Worm (Caenorhabditis elegans): Measurements from ENCODE around the gene D1086.9.

The D1086.9 gene

DNA sequence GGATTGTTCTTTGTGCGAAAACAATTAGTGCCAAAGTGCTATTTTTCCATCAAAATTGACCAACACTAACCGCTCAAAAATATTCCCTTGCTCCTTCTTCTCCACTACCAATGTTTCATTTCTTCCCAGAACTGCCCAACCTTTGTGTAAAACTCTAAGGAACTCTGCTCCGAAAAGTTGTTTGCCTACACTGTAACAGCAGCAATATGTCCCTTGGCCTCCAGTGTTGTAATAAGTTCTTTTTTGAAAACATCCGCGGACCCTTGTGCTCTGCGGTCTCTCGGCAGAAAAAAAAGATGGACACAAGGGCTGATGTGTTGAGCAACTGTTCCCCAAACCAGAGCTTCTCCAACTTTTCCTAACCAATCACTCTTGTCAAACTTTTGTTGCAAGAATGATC, 3.2 kb upstream of the D1086.9 start, which contains the start of gene D1086.12:
TSS of gene D1086.12 (plus strand) at position 301 of the 400 bp plus-strand sequence.
- TF ChIP-seq snpc-4 (tag; optimal IDR thresholded peaks at IDR 0.05) (no peak), nfya-1 (tag; optimal IDR thresholded peaks at IDR 0.05; ENCODE audit: insufficient read depth) (peak; percentile 24)

DNA sequence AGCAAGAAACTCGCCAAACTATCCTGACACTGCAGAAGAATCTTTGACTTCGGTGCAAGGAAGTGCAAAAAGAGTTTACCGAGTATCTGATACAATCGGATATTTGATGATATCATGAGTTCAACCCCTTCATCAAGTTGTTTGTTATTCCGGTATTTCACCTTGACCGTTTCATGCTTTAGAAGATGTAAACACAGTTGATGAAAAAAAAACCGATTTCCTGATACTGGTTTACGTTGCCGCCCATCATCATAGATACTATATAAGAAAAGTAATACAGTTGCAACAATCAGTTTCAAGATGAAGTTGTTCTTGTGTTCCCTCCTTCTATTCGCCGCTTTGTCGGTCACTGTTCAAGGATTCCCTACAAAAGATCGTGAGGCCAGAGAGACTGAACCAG, 3.4 kb downstream of the D1086.9 start, which contains the start of gene H39E23.3:
TSS of gene H39E23.3 (plus strand) at position 301 of the 400 bp plus-strand sequence.
- TF ChIP-seq fos-1 (tag; optimal IDR thresholded peaks at IDR 0.05) (no peak), lin-39 (tag; optimal IDR thresholded peaks at IDR 0.05) (no peak), tbx-2 (tag; optimal IDR thresholded peaks at IDR 0.05) (no peak), nhr-23 (tag; optimal IDR thresholded peaks at IDR 0.05) (no peak), nfya-1 (tag; optimal IDR thresholded peaks at IDR 0.05; ENCODE audit: insufficient read depth) (no peak), snpc-4 (tag; optimal IDR thresholded peaks at IDR 0.05) (no peak), unc-39 (tag; optimal IDR thresholded peaks at IDR 0.05) (no peak), pha-4 (tag; optimal IDR thresholded peaks at IDR 0.05) (no peak), nhr-28 (tag; optimal IDR thresholded peaks at IDR 0.05) (no peak), egl-27 (tag; optimal IDR thresholded peaks at IDR 0.05) (no peak), elt-2 (tag; optimal IDR thresholded peaks at IDR 0.05) (no peak), jun-1 (tag; optimal IDR thresholded peaks at IDR 0.05) (no peak), nhr-25 (tag; optimal IDR thresholded peaks at IDR 0.05) (no peak), lsy-12 (tag; optimal IDR thresholded peaks at IDR 0.05) (no peak), R02D3.7 (tag; optimal IDR thresholded peaks at IDR 0.05) (no peak), nhr-76 (tag; optimal IDR thresholded peaks at IDR 0.05) (no peak), ztf-4 (tag; optimal IDR thresholded peaks at IDR 0.05) (no peak), ZK546.5 (tag; optimal IDR thresholded peaks at IDR 0.05) (no peak), nhr-77 (tag; optimal IDR thresholded peaks at IDR 0.05) (no peak), nhr-43 (tag; optimal IDR thresholded peaks at IDR 0.05; ENCODE audit: poor library complexity, severe bottlenecking) (no peak)

DNA sequence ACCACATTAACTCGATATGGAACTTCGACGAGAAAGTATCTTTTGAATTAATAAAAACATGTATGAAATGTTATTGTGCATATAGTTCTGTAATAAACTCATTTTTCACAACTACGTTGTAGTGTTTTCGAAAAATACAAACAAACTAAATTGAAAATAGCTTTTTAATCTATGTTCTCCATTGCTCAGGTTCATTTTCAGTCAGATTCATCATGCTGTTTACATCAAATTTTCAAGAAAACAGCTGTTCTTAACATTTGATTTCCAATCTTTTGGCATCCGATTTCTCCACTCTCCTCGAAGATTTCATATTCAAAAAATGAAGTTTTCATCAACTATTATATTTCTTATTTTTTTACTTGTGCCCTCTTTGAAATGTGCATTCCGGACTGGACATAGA, 6.0 kb downstream of the D1086.9 start, which contains the start of gene H39E23.2:
TSS of gene H39E23.2 (plus strand) at position 301 of the 400 bp plus-strand sequence.
- no peak for TF ChIP-seq ama-1 (optimal IDR thresholded peaks at IDR 0.05)
- no peak for TF ChIP-seq ZK546.5 (tag; optimal IDR thresholded peaks at IDR 0.05)
- no peak for TF ChIP-seq ztf-4 (tag; optimal IDR thresholded peaks at IDR 0.05)
- no peak for TF ChIP-seq elt-3 (tag; optimal IDR thresholded peaks at IDR 0.05)
- no peak for TF ChIP-seq nhr-67 (tag; optimal IDR thresholded peaks at IDR 0.05)
- TF ChIP-seq zag-1 (tag; optimal IDR thresholded peaks at IDR 0.05): no peak
- no peak for TF ChIP-seq lin-15B (tag; optimal IDR thresholded peaks at IDR 0.05)
- TF ChIP-seq eor-1 (tag; optimal IDR thresholded peaks at IDR 0.05): no peak
- TF ChIP-seq nhr-25 (tag; optimal IDR thresholded peaks at IDR 0.05): no peak
- no peak for TF ChIP-seq mdl-1 (tag; optimal IDR thresholded peaks at IDR 0.05)
- no peak for TF ChIP-seq nhr-12 (tag; optimal IDR thresholded peaks at IDR 0.05)
- no peak for TF ChIP-seq jun-1 (tag; optimal IDR thresholded peaks at IDR 0.05)
- TF ChIP-seq nhr-237 (tag; optimal IDR thresholded peaks at IDR 0.05): no peak

DNA sequence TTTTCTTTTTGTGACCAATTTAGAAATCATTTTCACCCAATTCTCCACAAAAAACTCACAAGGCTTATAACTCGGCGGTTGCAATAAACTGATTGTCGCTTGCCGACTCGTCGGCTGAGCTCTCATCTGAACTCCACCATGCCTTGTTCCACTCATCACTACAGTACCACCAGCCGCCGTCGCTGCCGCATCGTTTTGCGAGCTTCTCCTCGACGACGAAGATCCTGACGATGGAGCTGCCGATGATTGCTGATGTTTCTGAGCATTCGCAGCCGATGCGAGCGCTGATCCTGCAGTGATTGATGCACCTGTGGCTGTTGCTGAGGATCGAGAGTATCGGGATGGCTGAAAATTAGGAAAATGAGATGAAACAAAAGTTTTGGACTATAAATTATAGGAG, 16.6 kb downstream of the D1086.9 start:
- no peak for TF ChIP-seq hmg-11 (tag; optimal IDR thresholded peaks at IDR 0.05)

DNA sequence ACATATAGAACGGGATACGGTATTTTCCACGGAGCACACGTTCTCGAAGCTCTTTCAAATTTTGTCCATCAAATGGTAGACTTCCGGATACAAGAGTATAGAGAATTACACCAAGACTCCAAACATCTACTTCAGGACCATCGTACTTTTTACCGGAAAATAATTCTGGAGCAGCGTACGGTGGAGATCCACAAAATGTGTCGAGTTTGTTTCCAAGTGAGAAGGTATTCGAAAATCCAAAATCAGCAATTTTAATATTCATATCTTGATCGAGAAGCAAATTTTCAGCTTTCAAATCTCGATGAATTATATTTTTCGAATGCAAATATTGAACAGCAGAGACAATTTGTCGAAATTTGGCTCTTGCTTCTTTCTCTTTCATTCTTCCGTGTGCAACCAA, 19.1 kb downstream of the D1086.9 start:
- TF ChIP-seq fkh-2 (tag; optimal IDR thresholded peaks at IDR 0.05) (no peak), nhr-237 (tag; optimal IDR thresholded peaks at IDR 0.05) (no peak), ceh-28 (tag; optimal IDR thresholded peaks at IDR 0.05) (no peak), elt-2 (tag; optimal IDR thresholded peaks at IDR 0.05) (no peak), eor-1 (tag; optimal IDR thresholded peaks at IDR 0.05) (no peak), hmg-11 (tag; optimal IDR thresholded peaks at IDR 0.05) (no peak), unc-62 (GFP tag; optimal IDR thresholded peaks at IDR 0.05) (no peak), nhr-11 (tag; optimal IDR thresholded peaks at IDR 0.05) (no peak), nhr-76 (tag; optimal IDR thresholded peaks at IDR 0.05) (no peak), R02D3.7 (tag; optimal IDR thresholded peaks at IDR 0.05) (no peak), ama-1 (optimal IDR thresholded peaks at IDR 0.05) (no peak)
